Fruit fly (Drosophila melanogaster): ENCODE results near the gene CG7692.

CG7692 gene

DNA sequence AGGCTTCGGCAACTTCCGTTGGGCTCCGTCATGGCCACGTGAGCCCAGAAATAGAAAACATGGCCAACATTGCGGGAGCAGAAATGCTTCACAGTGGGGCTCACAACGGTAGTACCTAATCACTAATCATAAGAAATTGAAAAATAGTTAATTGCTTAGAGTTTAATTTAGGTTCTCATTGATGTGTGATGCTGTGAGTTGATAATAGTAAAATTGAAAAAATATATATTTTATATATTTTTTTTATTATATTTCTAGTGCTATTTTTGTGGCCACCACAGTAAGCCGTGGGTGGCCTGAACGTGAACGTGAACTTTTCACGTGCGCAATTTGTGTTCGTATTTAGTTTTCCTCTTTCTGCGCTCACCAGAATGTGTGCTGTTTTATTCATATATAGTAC lies 41.1 kb upstream of the CG7692 start (continued):
- TF ChIP-seq tgo (GFP tag; IDR thresholded peaks at IDR 0.05) (peak; percentile 52; the same call in 2 of the 3 replicates), grau (tag; optimal IDR thresholded peaks at IDR 0.05) (peak; percentile 47), CG32772 (GFP tag; IDR thresholded peaks at IDR 0.05) (no peak), CG17328 (GFP tag; IDR thresholded peaks at IDR 0.05) (0 out of 2 replicates have a peak, but pooled peaks have one; percentile 45), Atf3 (GFP tag; optimal IDR thresholded peaks at IDR 0.05) (no peak), CG18599 (GFP tag; optimal IDR thresholded peaks at IDR 0.05) (peak; percentile 87), CG34422 (GFP tag; IDR thresholded peaks at IDR 0.05) (0 out of 3 replicates have a peak, but pooled peaks have one; percentile 29), bab2 (GFP tag; optimal IDR thresholded peaks at IDR 0.05) (no peak), B-H1 (GFP tag; IDR thresholded peaks at IDR 0.05) (0 out of 3 replicates have a peak, but pooled peaks have one; percentile 45), CG7839 (tag; optimal IDR thresholded peaks at IDR 0.05) (peak; percentile 40), sob (GFP tag; IDR thresholded peaks at IDR 0.05) (0 out of 2 replicates have a peak, but pooled peaks have one; percentile 20), Hand (GFP tag; optimal IDR thresholded peaks at IDR 0.05) (peak; percentile 20), CG2120 (GFP tag; optimal IDR thresholded peaks at IDR 0.05) (peak; percentile 31), CG9817 (tag; optimal IDR thresholded peaks at IDR 0.05) (peak; percentile 41), CG14667 (GFP tag; IDR thresholded peaks at IDR 0.05) (peak; percentile 45), CG7963 (GFP tag; IDR thresholded peaks at IDR 0.05; ENCODE audit: partially characterized antibody) (no peak), CG32767 (GFP tag; IDR thresholded peaks at IDR 0.05) (0 out of 2 replicates have a peak, but pooled peaks have one; percentile 23), Dbx (GFP tag; IDR thresholded peaks at IDR 0.05) (0 out of 3 replicates have a peak, but pooled peaks have one; percentile 50), CG4424 (GFP tag; optimal IDR thresholded peaks at IDR 0.05) (peak; percentile 15), CG6654 (GFP tag; optimal IDR thresholded peaks at IDR 0.05) (peak; percentile 14), CG2678 (tag; optimal IDR thresholded peaks at IDR 0.05) (peak; percentile 61), NfI (GFP tag; optimal IDR thresholded peaks at IDR 0.05) (peak; percentile 1), MTF-1 (GFP tag; optimal IDR thresholded peaks at IDR 0.05; ENCODE audit: borderline replicate concordance) (peak; percentile 26), BtbVII (GFP tag; optimal IDR thresholded peaks at IDR 0.05) (peak; percentile 54), CG10366 (GFP tag; IDR thresholded peaks at IDR 0.05) (peak; percentile 23; the same call in 1 of the 2 replicates), CG3726 (GFP tag; IDR thresholded peaks at IDR 0.05) (no peak), phol (tag; optimal IDR thresholded peaks at IDR 0.05) (peak; percentile 47), ATbp (GFP tag; optimal IDR thresholded peaks at IDR 0.05) (peak; percentile 27), odd (GFP tag; optimal IDR thresholded peaks at IDR 0.05) (peak; percentile 2), az2 (GFP tag; optimal IDR thresholded peaks at IDR 0.05) (no peak), Dll (GFP tag; IDR thresholded peaks at IDR 0.05; ENCODE audit: partially characterized antibody) (no peak), CG17361 (GFP tag; IDR thresholded peaks at IDR 0.05) (peak; percentile 43; the same call in 1 of the 3 replicates), CG6689 (GFP tag; IDR thresholded peaks at IDR 0.05) (peak; percentile 70), CG31441 (GFP tag; IDR thresholded peaks at IDR 0.05) (peak; percentile 62), CG31224 (GFP tag; IDR thresholded peaks at IDR 0.05) (peak; percentile 40; the same call in 1 of the 2 replicates), seq (GFP tag; IDR thresholded peaks at IDR 0.05) (0 out of 2 replicates have a peak, but pooled peaks have one; percentile 22), stc (GFP tag; IDR thresholded peaks at IDR 0.05) (peak; percentile 42; the same call in 1 of the 2 replicates), CG5180 (GFP tag; optimal IDR thresholded peaks at IDR 0.05) (peak; percentile 5), sim (GFP tag; IDR thresholded peaks at IDR 0.05) (no peak), CG12299 (tag; optimal IDR thresholded peaks at IDR 0.05) (peak; percentile 25), gem (tag; optimal IDR thresholded peaks at IDR 0.05) (peak; percentile 66), Hr51 (GFP tag; optimal IDR thresholded peaks at IDR 0.05) (peak in 1 of 2 experiments; percentile 59), dysf (GFP tag; IDR thresholded peaks at IDR 0.05) (peak; percentile 55; the same call in 1 of the 3 replicates), zfh1 (GFP tag; IDR thresholded peaks at IDR 0.05) (peak; percentile 63; the same call in 2 of the 3 replicates), org-1 (GFP tag; optimal IDR thresholded peaks at IDR 0.05) (peak; percentile 18), Atf-2 (GFP tag; optimal IDR thresholded peaks at IDR 0.05) (no peak), Myb (GFP tag; optimal IDR thresholded peaks at IDR 0.05) (no peak), CG4730 (GFP tag; IDR thresholded peaks at IDR 0.05) (no peak), fd96Cb (tag; optimal IDR thresholded peaks at IDR 0.05) (peak; percentile 28), Xrp1 (GFP tag; IDR thresholded peaks at IDR 0.05) (peak; percentile 75; the same call in 1 of the 2 replicates)

All from whole organism, embryonic.